Worm (Caenorhabditis elegans) whole organism, dauer: ENCODE results near the gene srx-2.

Source experiments
- unc-62 ChIP-seq: sonication (generic microtip); optimal IDR thresholded peaks from 2 replicates; lab custom pipeline; 2017; ENCODE audit warnings: missing biosample characterization, missing genetic modification reagents, missing genetic modification characterization

The srx-2 gene

ce11 chrV:9053969-9054368 lies 44.7 kb downstream of the srx-2 start, which contains the start of gene C25E10.8:
C25E10.8 (minus strand) TSS chrV:9054069.
- TF ChIP-seq unc-62: no peak

- no peak for TF ChIP-seq unc-62
Measured at ce11 chrV:9054771-9055170, 45.5 kb downstream of the srx-2 start, which contains the start of gene swm-1. swm-1 (minus strand) TSS chrV:9054871.

DNA sequence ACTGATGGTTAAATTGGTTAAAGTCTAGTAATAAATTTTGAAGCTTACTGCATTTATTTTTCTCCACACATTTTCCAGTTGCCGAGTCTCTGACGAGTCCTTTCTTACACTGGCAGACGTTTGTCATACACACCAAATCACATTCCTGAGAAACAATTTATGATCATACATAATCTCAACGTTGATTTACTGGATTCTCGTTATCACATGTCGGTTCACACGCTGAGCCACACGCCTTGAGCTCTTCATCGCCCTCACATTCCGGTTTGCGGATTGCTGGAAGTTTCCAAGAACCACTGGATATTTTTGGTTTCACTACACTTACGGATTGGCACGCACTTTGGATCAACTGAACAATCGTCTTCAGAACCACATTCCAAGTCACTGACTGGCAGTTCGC lies 46.4 kb downstream of the srx-2 start:
- TF ChIP-seq unc-62: no peak

ce11 chrV:9056253-9056652 lies 47.0 kb downstream of the srx-2 start, which contains the start of gene C25E10.10:
C25E10.10 (minus strand) TSS chrV:9056353.
- no peak for TF ChIP-seq unc-62

DNA sequence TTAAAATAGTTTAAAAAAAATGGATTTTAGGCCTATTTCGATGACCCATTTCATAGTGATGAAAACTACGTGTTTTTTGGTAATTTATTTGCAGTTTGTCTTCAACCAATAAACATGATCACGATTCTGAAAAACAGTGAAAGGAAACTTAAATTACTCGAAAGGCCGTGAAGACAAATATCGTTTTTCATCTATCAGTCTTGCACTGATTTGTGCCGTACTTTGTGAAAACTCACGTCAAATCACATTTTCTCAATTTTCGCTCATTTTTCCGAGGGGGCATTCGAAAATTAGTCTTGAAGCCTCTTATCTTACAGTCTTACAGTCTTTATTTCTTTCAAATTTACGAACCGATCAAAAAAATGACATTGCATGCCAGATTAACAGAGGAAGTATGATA lies 49.4 kb downstream of the srx-2 start, which contains the start of gene C25E10.11:
TSS of gene C25E10.11 (minus strand) at position 101 of the 400 bp plus-strand sequence.
- no peak for TF ChIP-seq unc-62

DNA sequence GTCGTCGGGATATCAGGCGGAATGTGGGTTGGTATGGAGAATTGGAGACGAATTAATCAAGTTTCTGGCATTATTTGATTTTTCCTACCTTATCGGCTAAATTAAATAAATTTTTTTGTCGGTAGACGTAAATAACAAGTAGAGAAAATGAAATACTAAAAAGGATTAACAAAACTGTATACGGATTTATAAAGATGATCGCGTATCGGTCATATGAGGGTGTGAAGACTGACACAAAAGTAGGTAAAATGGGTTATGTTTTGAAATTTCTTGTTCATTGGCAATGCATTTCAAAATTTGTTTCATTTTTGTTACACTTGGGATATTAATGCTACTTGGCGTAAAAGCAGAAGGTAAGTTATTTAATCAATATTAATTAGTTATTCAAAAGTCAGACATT lies 50.2 kb downstream of the srx-2 start, which contains the start of the genes C25E10.16 and C25E10.13:
TSS of gene C25E10.16 (minus strand) at position 101 of the 400 bp plus-strand sequence.
TSS of gene C25E10.13 (plus strand) at position 256 of the 400 bp plus-strand sequence.
- no peak for TF ChIP-seq unc-62
